Fruit fly (Drosophila melanogaster): ENCODE data around the gene Sf3b6.
"Not testable (repeated sequence)": the region's sequence is repeated elsewhere in the genome, so short reads cannot be mapped to it uniquely, and the experiment has no call there.

Sf3b6 gene

DNA sequence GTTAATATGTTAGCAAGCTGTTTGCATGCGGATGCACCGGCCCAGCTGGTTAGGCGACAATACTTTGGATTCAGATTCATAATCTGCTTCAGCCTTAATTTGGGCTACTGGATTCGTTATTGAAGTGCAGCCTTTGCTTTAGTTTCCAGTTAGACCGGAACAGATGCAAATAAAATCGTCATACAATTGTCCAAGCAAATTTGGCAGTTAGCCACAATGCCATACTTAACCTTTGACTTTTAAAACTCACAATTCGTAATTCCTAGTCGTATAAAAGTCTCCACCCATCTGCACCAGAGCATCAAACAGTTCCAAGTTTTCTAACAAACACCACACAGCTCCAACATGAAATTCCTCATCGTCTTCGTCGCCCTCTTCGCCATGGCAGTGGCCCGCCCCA, 43.7 kb downstream of the Sf3b6 start, which contains the start of gene Lcp65Ab1:
TSS of gene Lcp65Ab1 (plus strand) at position 301 of the 400 bp plus-strand sequence.
- TF ChIP-seq CG8478, CTCF (optimal IDR thresholded peaks at IDR 0.05): not testable (repeated sequence)

DNA sequence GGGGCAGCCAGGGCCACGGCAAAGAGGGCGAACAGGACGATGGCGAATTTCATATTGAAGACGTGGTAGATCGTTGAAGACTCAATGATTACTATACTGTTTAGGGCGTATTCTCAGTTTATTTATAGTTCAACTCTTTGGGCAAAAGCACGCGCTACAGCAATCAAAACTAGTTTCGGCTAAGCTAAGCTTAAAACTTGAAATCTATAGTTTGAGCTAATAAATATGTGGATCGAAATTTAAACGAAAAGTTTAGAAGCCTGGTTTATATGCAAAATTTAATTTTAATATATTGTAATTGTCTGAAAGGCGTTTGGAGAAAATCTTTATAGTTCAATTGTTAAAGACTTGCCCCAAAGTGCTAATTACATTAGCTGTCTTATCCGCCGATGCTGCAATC, 45.1 kb downstream of the Sf3b6 start, which contains the start of gene Cpr65Ax1:
TSS of gene Cpr65Ax1 (minus strand) at position 101 of the 400 bp plus-strand sequence.
- TF ChIP-seq CG8478, CTCF (optimal IDR thresholded peaks at IDR 0.05): not testable (repeated sequence)

DNA sequence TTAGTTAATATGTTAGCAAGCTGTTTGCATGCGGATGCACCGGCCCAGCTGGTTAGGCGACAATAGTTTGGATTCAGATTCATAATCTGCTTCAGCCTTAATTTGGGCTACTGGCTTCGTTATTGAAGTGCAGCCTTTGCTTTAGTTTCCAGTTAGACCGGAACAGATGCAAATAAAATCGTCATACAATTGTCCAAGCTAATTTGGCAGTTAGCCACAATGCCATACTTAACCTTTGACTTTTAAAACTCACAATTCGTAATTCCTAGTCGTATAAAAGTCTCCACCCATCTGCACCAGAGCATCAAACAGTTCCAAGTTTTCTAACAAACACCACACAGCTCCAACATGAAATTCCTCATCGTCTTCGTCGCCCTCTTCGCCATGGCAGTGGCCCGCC, 46.6 kb downstream of the Sf3b6 start, which contains the start of gene Lcp65Ab2:
TSS of gene Lcp65Ab2 (plus strand) at position 301 of the 400 bp plus-strand sequence.
- TF ChIP-seq CG8478, CTCF (optimal IDR thresholded peaks at IDR 0.05): not testable (repeated sequence)

DNA sequence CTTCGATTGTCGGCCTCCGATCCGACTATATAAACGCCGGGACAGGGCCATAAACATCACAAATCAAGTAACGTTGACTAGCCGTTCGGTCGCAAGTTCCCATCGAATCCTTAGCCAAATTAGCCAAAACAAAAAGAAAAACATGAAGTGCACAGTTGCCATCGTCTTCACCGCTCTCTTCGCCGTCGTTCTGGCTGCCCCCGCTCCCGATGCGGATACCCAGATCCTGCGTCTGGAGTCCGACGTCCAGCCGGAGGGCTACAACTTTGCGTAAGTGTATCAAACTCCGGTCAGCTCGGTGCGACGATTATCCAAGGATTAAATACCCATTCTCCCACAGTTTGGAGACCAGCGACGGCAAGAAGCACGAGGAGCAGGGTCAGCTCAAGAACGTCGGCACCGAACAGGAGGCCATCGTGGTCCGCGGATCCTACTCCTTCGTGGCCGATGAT, 48.2 kb downstream of the Sf3b6 start, which contains the start of gene Lcp65Ac:
TSS of gene Lcp65Ac (plus strand) at position 51 of the 452 bp plus-strand sequence.
- TF ChIP-seq CTCF (optimal IDR thresholded peaks at IDR 0.05) (no peak), CG8478 (optimal IDR thresholded peaks at IDR 0.05) (no peak)

- no peak for TF ChIP-seq CG8478 (optimal IDR thresholded peaks at IDR 0.05)
- no peak for TF ChIP-seq CTCF (optimal IDR thresholded peaks at IDR 0.05)
These were observed 49.7 kb downstream of the Sf3b6 start, which contains the start of gene Lcp65Ad for dm6 chr3L:6143188-6143755. Lcp65Ad (plus strand) TSS chr3L:6143395.

DNA sequence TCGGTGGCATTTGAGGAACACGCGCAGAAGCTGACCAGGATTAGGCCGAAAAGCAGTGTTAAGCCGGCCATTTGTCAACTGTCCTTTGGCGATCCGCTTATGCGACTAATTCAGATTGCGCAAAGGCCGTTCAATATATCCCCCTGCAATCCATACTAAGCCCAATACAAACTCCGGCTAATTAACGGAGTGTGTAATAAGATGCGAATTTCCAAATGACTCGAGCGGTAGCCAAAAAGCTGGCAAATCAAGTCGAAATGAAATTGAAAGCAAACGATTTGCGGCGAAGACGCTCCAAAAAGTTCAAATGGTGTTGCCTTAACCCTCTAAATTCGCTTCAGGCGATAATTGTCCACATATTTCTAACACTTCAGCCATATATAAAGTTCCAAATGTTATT, 50.7 kb downstream of the Sf3b6 start, which contains the start of gene Cpr65Aw:
TSS of gene Cpr65Aw (minus strand) at position 101 of the 400 bp plus-strand sequence.
- TF ChIP-seq CTCF (optimal IDR thresholded peaks at IDR 0.05) = no peak
- no peak for TF ChIP-seq CG8478 (optimal IDR thresholded peaks at IDR 0.05)

Data from S2 (cell line).